Worm (Caenorhabditis elegans) whole organism, mixed stage, embryonic: ENCODE results near the gene clec-222.

ENCODE experiments used
- bed-3 ChIP-seq: fragments of 200-800 bp; sonication (Bioruptor generic); optimal IDR thresholded peaks from 3 replicates; lab custom pipeline; 2018; ENCODE audit warnings: mild to moderate bottlenecking, missing genetic modification characterization, moderate library complexity, missing compliant biosample characterization
- blmp-1 ChIP-seq: fragments of 150-350 bp; optimal IDR thresholded peaks from 2 replicates; lab custom pipeline; 2014; ENCODE audit warnings: missing biosample characterization, missing genetic modification characterization
- ceh-39 ChIP-seq: fragments of 150-350 bp; optimal IDR thresholded peaks from 2 replicates; lab custom pipeline; 2014; ENCODE audit warnings: missing biosample characterization, missing genetic modification characterization
- ceh-43 ChIP-seq: fragments of 200-800 bp; sonication (Bioruptor generic); optimal IDR thresholded peaks from 2 replicates; lab custom pipeline; 2018; ENCODE audit warnings: mild to moderate bottlenecking, missing genetic modification characterization, moderate library complexity, missing compliant biosample characterization
- ceh-83 ChIP-seq: fragments of 200-800 bp; sonication (Bioruptor generic); optimal IDR thresholded peaks from 2 replicates; lab custom pipeline; 2018; ENCODE audit warnings: mild to moderate bottlenecking, missing genetic modification characterization, missing compliant biosample characterization
- ces-1 ChIP-seq: fragments of 150-350 bp; optimal IDR thresholded peaks from 2 replicates; lab custom pipeline; 2014; ENCODE audit warnings: missing biosample characterization, missing genetic modification reagents, missing genetic modification characterization
- cnd-1 ChIP-seq: fragments of 200-800 bp; sonication (Bioruptor generic); optimal IDR thresholded peaks from 2 replicates; lab custom pipeline; 2018; ENCODE audit warnings: mild to moderate bottlenecking, missing genetic modification characterization, missing compliant biosample characterization
- drap-1 ChIP-seq: fragments of 200-800 bp; sonication (Bioruptor generic); optimal IDR thresholded peaks from 3 replicates; lab custom pipeline; 2018; ENCODE audit warnings: mild to moderate bottlenecking, missing genetic modification characterization, missing compliant biosample characterization
- elt-1 ChIP-seq: sonication (generic microtip); optimal IDR thresholded peaks from 2 replicates; lab custom pipeline; 2017; ENCODE audit warnings: missing genetic modification characterization, mild to moderate bottlenecking, missing compliant biosample characterization, antibody characterized with exemption, moderate library complexity, borderline replicate concordance; ENCODE audit not compliant: insufficient read depth
- elt-3 ChIP-seq: fragments of 150-350 bp; optimal IDR thresholded peaks from 2 replicates; lab custom pipeline; 2014; ENCODE audit warnings: missing biosample characterization, missing genetic modification characterization
- flh-1 ChIP-seq: fragments of 200-800 bp; sonication (Bioruptor generic); optimal IDR thresholded peaks from 2 replicates; lab custom pipeline; 2018; ENCODE audit warnings: mild to moderate bottlenecking, missing genetic modification characterization, moderate library complexity, missing compliant biosample characterization
- hlh-1 ChIP-seq: fragments of 150-350 bp; optimal IDR thresholded peaks from 2 replicates; lab custom pipeline; 2014; ENCODE audit warnings: missing biosample characterization, missing genetic modification reagents, missing genetic modification characterization
- lin-13 ChIP-seq: fragments of 150-350 bp; optimal IDR thresholded peaks from 2 replicates; lab custom pipeline; 2014; ENCODE audit warnings: missing biosample characterization, missing genetic modification characterization
- lin-32 ChIP-seq: fragments of 200-800 bp; sonication (Bioruptor generic); optimal IDR thresholded peaks from 2 replicates; lab custom pipeline; 2018; ENCODE audit warnings: mild to moderate bottlenecking, missing genetic modification characterization, missing compliant biosample characterization
- lsy-2 ChIP-seq: fragments of 150-350 bp; optimal IDR thresholded peaks from 2 replicates; lab custom pipeline; 2014; ENCODE audit warnings: missing biosample characterization, missing genetic modification characterization
- mab-5 ChIP-seq: fragments of 150-350 bp; optimal IDR thresholded peaks from 2 replicates; lab custom pipeline; 2014; ENCODE audit warnings: missing biosample characterization, missing genetic modification characterization
- mep-1 ChIP-seq: fragments of 150-350 bp; optimal IDR thresholded peaks from 2 replicates; lab custom pipeline; 2017; ENCODE audit warnings: missing biosample characterization, missing genetic modification reagents, missing genetic modification characterization, inconsistent platforms
- mls-2 ChIP-seq: sonication (generic microtip); optimal IDR thresholded peaks from 2 replicates; lab custom pipeline; 2016; ENCODE audit warnings: mild to moderate bottlenecking, missing genetic modification characterization, moderate library complexity, missing compliant biosample characterization
- nhr-12 ChIP-seq: fragments of 150-350 bp; optimal IDR thresholded peaks from 2 replicates; lab custom pipeline; 2014; ENCODE audit warnings: missing biosample characterization, missing genetic modification characterization
- nhr-2 ChIP-seq: fragments of 150-350 bp; optimal IDR thresholded peaks from 2 replicates; lab custom pipeline; 2014; ENCODE audit warnings: missing biosample characterization, missing genetic modification characterization
- nhr-237 ChIP-seq: fragments of 150-350 bp; optimal IDR thresholded peaks from 2 replicates; lab custom pipeline; 2014; ENCODE audit warnings: missing biosample characterization, missing genetic modification characterization
- nhr-28 ChIP-seq: fragments of 150-350 bp; optimal IDR thresholded peaks from 2 replicates; lab custom pipeline; 2014; ENCODE audit warnings: missing biosample characterization, missing genetic modification characterization
- nhr-76 ChIP-seq: sonication (generic microtip); optimal IDR thresholded peaks from 2 replicates; lab custom pipeline; 2017; ENCODE audit warnings: missing biosample characterization, missing genetic modification characterization
- pha-4 ChIP-seq: fragments of 150-350 bp; optimal IDR thresholded peaks from 2 replicates; lab custom pipeline; 2018; ENCODE audit warnings: missing biosample characterization, missing genetic modification reagents, missing genetic modification characterization
- sem-2 ChIP-seq: fragments of 200-800 bp; sonication (Bioruptor generic); optimal IDR thresholded peaks from 2 replicates; lab custom pipeline; 2018; ENCODE audit warnings: mild to moderate bottlenecking, missing genetic modification characterization, missing compliant biosample characterization
- snpc-4 ChIP-seq: fragments of 150-350 bp; optimal IDR thresholded peaks from 2 replicates; lab custom pipeline; 2014; ENCODE audit warnings: missing biosample characterization, missing genetic modification characterization
- sptf-1 ChIP-seq: sonication (generic microtip); optimal IDR thresholded peaks from 2 replicates; lab custom pipeline; 2017; ENCODE audit warnings: mild to moderate bottlenecking, missing genetic modification characterization, moderate library complexity, missing compliant biosample characterization
- tbx-8 ChIP-seq: fragments of 200-800 bp; sonication (Bioruptor generic); optimal IDR thresholded peaks from 2 replicates; lab custom pipeline; 2018; ENCODE audit warnings: mild to moderate bottlenecking, missing genetic modification characterization, moderate library complexity, missing compliant biosample characterization
- unc-120 ChIP-seq: sonication (generic microtip); optimal IDR thresholded peaks from 2 replicates; lab custom pipeline; 2017; ENCODE audit warnings: missing genetic modification characterization, missing compliant biosample characterization; ENCODE audit not compliant: poor library complexity, severe bottlenecking
- unc-39 ChIP-seq: fragments of 150-350 bp; optimal IDR thresholded peaks from 2 replicates; lab custom pipeline; 2014; ENCODE audit warnings: missing biosample characterization, missing genetic modification characterization
- unc-62 ChIP-seq: fragments of 150-350 bp; optimal IDR thresholded peaks from 2 replicates; lab custom pipeline; 2014; ENCODE audit warnings: missing biosample characterization, missing genetic modification reagents, missing genetic modification characterization
- zip-8 ChIP-seq: fragments of 150-350 bp; optimal IDR thresholded peaks from 2 replicates; lab custom pipeline; 2014; ENCODE audit warnings: missing biosample characterization, missing genetic modification characterization

The clec-222 gene

ce11 chrV:11302698-11303097 is 31.5 kb downstream of the clec-222 start, which contains the start of gene srh-46:
TSS of gene srh-46 (minus strand) at chrV:11302886.
- TF ChIP-seq mep-1 (tag; lab: Kevin White, UChicago) = no peak
- no peak for TF ChIP-seq nhr-28 (tag; lab: Kevin White, UChicago)
- no peak for TF ChIP-seq unc-62 (GFP tag; lab: Kevin White, UChicago)
- no peak for TF ChIP-seq sptf-1 (tag; lab: Kevin White, UChicago)
- TF ChIP-seq ceh-43 (GFP tag; lab: Kevin White, UChicago) = no peak
- TF ChIP-seq flh-1 (GFP tag; lab: Kevin White, UChicago) = no peak
- no peak for TF ChIP-seq mls-2 (tag; lab: Kevin White, UChicago)
- TF ChIP-seq cnd-1 (tag; lab: Kevin White, UChicago) = no peak
- no peak for TF ChIP-seq nhr-76
- TF ChIP-seq lin-13 (tag; lab: Kevin White, UChicago) = no peak
- no peak for TF ChIP-seq drap-1 (GFP tag; lab: Kevin White, UChicago)
- no peak for TF ChIP-seq pha-4
- TF ChIP-seq elt-1 (tag; lab: Kevin White, UChicago) = no peak
- no peak for TF ChIP-seq hlh-1 (tag; lab: Kevin White, UChicago)
- no peak for TF ChIP-seq lsy-2
- TF ChIP-seq bed-3 = no peak
- TF ChIP-seq blmp-1 (tag; lab: Kevin White, UChicago) = no peak
- no peak for TF ChIP-seq nhr-237 (tag; lab: Kevin White, UChicago)

- no peak for TF ChIP-seq pha-4
- TF ChIP-seq ceh-83 (GFP tag; lab: Kevin White, UChicago) = no peak
- TF ChIP-seq ces-1 (GFP tag; lab: Kevin White, UChicago) = no peak
- no peak for TF ChIP-seq lin-13 (tag; lab: Kevin White, UChicago)
- no peak for TF ChIP-seq zip-8 (tag; lab: Kevin White, UChicago)
- no peak for TF ChIP-seq sem-2 (GFP tag; lab: Kevin White, UChicago)
- TF ChIP-seq nhr-28 (tag; lab: Kevin White, UChicago) = no peak
- TF ChIP-seq lin-32 (GFP tag; lab: Kevin White, UChicago) = no peak
- TF ChIP-seq blmp-1 (tag; lab: Kevin White, UChicago) = no peak
- TF ChIP-seq bed-3 = no peak
- TF ChIP-seq elt-3 (tag; lab: Kevin White, UChicago) = no peak
- TF ChIP-seq nhr-12 (tag; lab: Kevin White, UChicago) = no peak
- no peak for TF ChIP-seq ceh-39 (tag; lab: Kevin White, UChicago)
- TF ChIP-seq nhr-2 (tag; lab: Kevin White, UChicago) = no peak
- TF ChIP-seq lsy-2 = no peak
- TF ChIP-seq elt-1 (tag; lab: Kevin White, UChicago) = no peak
- TF ChIP-seq hlh-1 (tag; lab: Kevin White, UChicago) = no peak
- TF ChIP-seq tbx-8 (GFP tag; lab: Kevin White, UChicago) = no peak
- no peak for TF ChIP-seq nhr-76
Observed at ce11 chrV:11304200-11304599, 33.0 kb downstream of the clec-222 start.

- TF ChIP-seq zip-8 (tag; lab: Kevin White, UChicago) (no peak), nhr-2 (tag; lab: Kevin White, UChicago) (no peak), nhr-28 (tag; lab: Kevin White, UChicago) (no peak), ceh-83 (GFP tag; lab: Kevin White, UChicago) (no peak), ceh-39 (tag; lab: Kevin White, UChicago) (no peak), unc-39 (tag; lab: Kevin White, UChicago) (no peak)
- TF ChIP-seq, all 35 proteins: peak for 0
Observed at ce11 chrV:11304879-11305278, 33.7 kb downstream of the clec-222 start, which contains the start of gene srh-45. TSS of gene srh-45 (minus strand) at chrV:11304979.

DNA sequence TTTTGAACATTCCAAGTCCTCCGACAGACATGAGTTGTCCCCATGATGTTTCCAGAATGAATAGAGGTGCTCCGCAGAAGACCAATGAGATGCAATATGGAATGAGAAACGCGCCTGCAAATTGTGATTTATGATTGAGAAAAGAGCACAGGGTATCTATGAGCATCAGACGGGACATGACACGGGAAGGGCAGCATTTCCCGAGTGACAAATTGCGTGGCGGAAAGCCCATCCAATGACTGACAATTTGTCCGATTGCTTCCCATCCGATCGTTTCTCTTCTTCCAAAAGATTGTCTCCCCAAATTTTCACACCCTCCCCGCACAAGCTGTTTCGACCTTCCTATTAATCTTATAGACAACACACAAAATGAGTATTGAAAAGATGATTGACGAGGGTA is 36.6 kb downstream of the clec-222 start:
- TF ChIP-seq mab-5 (tag; lab: Kevin White, UChicago) = peak; percentile 72
- no peak for TF ChIP-seq snpc-4 (tag; lab: Kevin White, UChicago)
- peak; percentile 87 for TF ChIP-seq unc-120 (tag; lab: Kevin White, UChicago)
- no peak for TF ChIP-seq lin-13 (tag; lab: Kevin White, UChicago)
- peak; percentile 1 for TF ChIP-seq hlh-1 (tag; lab: Kevin White, UChicago)
- peak; percentile 98 for TF ChIP-seq unc-62 (GFP tag; lab: Kevin White, UChicago)
